Fruit fly (Drosophila melanogaster): ENCODE measurements around the gene Hn.

Gene Hn

DNA sequence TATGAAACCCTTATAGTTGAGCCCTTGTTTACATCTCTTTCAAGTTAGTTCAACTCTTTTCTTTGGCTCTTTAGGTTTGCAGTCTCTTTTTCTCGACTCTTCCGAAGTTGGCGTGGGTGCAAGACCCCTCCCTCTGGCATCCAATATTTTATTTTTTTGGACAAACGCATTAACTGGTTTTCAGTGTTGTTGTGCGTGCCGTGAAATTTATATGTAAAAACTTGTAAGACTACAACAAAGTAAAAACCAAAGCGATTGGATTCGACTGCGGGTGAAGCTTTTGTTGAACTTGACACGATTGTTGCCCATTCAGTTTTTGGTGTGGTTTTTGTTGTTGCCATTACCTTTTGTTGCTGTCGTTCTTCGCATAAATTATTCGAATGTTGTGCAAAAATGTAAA is 16.5 kb upstream of the Hn start:
- TF ChIP-seq EcR (GFP tag; optimal IDR thresholded peaks at IDR 0.05) (peak; percentile 29), rn (GFP tag; IDR thresholded peaks at IDR 0.05) (no peak)

DNA sequence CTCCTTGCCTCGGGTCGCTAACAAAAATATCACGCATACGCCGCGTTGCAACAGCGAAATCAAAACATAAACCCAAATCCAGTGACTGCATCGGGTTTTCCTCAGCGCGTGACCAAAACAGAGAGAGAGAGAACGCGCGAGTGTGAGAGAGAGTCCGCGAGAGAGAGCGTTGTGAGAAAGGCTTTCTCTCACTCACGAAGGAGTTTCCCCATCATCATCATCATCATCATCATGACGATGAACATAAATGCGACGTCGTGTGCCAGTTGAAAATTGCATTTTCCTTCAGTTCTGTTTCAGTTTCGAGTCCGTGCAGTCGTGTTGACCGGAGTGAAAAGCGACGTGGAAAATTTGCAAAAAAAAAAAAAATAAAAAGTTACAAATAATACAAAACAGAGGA is 13.2 kb upstream of the Hn start, which contains the start of gene CG13685:
TSS of gene CG13685 (plus strand) at position 301 of the 400 bp plus-strand sequence.
- TF ChIP-seq Pif1A (GFP tag; optimal IDR thresholded peaks at IDR 0.05) (no peak), CG4496 (GFP tag; IDR thresholded peaks at IDR 0.05) (peak; percentile 46; the same call in 1 of the 3 replicates)

DNA sequence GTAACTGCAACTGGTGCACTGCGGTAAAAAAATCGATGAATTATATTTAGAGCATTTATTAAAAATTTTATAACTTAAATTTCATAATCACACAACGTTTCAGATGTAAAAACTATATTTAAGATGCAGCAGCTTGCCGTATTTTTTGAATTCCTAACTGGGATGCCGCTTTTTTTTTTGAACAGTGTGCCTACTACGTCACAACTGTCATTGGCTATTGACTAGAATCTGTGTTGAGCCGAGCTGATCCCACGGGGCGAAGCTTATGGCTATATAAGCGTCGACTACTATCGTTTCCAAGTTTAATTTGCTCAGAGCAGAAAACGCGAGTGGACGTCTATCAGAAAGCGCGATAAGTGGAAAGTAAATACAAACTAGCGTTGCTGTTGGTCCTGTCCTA is 6.1 kb upstream of the Hn start, which contains the start of gene CG7409:
TSS of gene CG7409 (plus strand) at position 301 of the 400 bp plus-strand sequence.
- TF ChIP-seq CG17806 (tag; optimal IDR thresholded peaks at IDR 0.05) (no peak), D1 (tag; optimal IDR thresholded peaks at IDR 0.05) (no peak), CG4496 (GFP tag; IDR thresholded peaks at IDR 0.05) (no peak), rn (GFP tag; IDR thresholded peaks at IDR 0.05) (no peak), CG10348 (GFP tag; IDR thresholded peaks at IDR 0.05) (no peak), CG9948 (tag; optimal IDR thresholded peaks at IDR 0.05) (no peak), gl (tag; optimal IDR thresholded peaks at IDR 0.05) (no peak), CG8301 (tag; optimal IDR thresholded peaks at IDR 0.05) (no peak), EcR (GFP tag; optimal IDR thresholded peaks at IDR 0.05) (no peak), CG32121 (GFP tag; IDR thresholded peaks at IDR 0.05) (no peak), Pif1A (GFP tag; optimal IDR thresholded peaks at IDR 0.05) (no peak), CG34367 (tag; optimal IDR thresholded peaks at IDR 0.05) (no peak), CG13204 (GFP tag; optimal IDR thresholded peaks at IDR 0.05) (no peak), CG8159 (tag; optimal IDR thresholded peaks at IDR 0.05) (no peak), CG12605 (GFP tag; IDR thresholded peaks at IDR 0.05) (no peak), Ets98B (GFP tag; IDR thresholded peaks at IDR 0.05) (no peak), CG15710 (tag; optimal IDR thresholded peaks at IDR 0.05) (no peak), CG14655 (GFP tag; optimal IDR thresholded peaks at IDR 0.05) (no peak), Pif1B (GFP tag; optimal IDR thresholded peaks at IDR 0.05) (no peak), fd96Ca (GFP tag; IDR thresholded peaks at IDR 0.05) (no peak)

dm6 chr3L:7768252-7768651 is 8.0 kb downstream of the Hn start, which contains the start of gene CG32371:
Gene CG32371 (minus strand): TSS chr3L:7768352.
- TF ChIP-seq CG9948 (tag; optimal IDR thresholded peaks at IDR 0.05) (no peak), CG14655 (GFP tag; optimal IDR thresholded peaks at IDR 0.05) (no peak), Ets98B (GFP tag; IDR thresholded peaks at IDR 0.05) (no peak), CG12605 (GFP tag; IDR thresholded peaks at IDR 0.05) (no peak), D1 (tag; optimal IDR thresholded peaks at IDR 0.05) (no peak), CG10348 (GFP tag; IDR thresholded peaks at IDR 0.05) (no peak), CG32121 (GFP tag; IDR thresholded peaks at IDR 0.05) (no peak), CG17806 (tag; optimal IDR thresholded peaks at IDR 0.05) (no peak), CG15710 (tag; optimal IDR thresholded peaks at IDR 0.05) (no peak), Pif1B (GFP tag; optimal IDR thresholded peaks at IDR 0.05) (no peak), gl (tag; optimal IDR thresholded peaks at IDR 0.05) (no peak), CG8159 (tag; optimal IDR thresholded peaks at IDR 0.05) (no peak), EcR (GFP tag; optimal IDR thresholded peaks at IDR 0.05) (no peak), Pif1A (GFP tag; optimal IDR thresholded peaks at IDR 0.05) (no peak), CG4496 (GFP tag; IDR thresholded peaks at IDR 0.05) (no peak), CG34367 (tag; optimal IDR thresholded peaks at IDR 0.05) (no peak), CG13204 (GFP tag; optimal IDR thresholded peaks at IDR 0.05) (no peak), rn (GFP tag; IDR thresholded peaks at IDR 0.05) (no peak), Snoo (tag; optimal IDR thresholded peaks at IDR 0.05) (no peak)

DNA sequence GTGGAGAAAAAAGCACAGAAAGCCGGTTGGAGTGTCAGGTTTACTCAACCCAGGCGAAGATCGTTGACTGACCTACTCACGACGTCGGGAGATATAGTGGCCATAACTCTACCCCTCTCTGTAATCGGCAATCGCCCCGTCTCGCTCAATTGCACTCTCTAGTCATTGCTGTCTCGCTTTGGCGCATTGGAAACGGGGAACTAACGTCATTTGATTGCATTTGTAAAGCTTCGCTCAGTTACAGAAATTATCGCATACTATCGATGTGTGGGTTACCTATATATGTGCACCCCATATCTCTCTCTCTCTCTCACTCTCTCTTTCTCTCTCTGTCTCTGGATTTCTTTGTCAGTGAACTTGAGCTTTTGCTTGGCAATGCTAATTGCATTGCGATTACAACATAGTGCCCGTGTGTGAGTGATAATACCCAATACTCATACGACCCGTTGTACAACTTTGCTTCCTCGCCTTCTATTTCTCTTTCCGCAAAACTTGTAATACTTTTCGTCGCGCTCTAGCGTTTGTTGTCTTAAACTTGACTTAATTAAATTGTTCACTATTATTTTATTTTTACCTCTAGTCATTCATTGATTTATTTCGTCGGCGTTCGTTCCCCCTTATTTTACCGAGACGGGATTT is 12.0 kb downstream of the Hn start:
- no peak for TF ChIP-seq gl (tag; optimal IDR thresholded peaks at IDR 0.05)
- no peak for TF ChIP-seq CG8159 (tag; optimal IDR thresholded peaks at IDR 0.05)

dm6 chr3L:7773529-7773928 is 13.3 kb downstream of the Hn start:
- no peak for TF ChIP-seq Ets98B (GFP tag; IDR thresholded peaks at IDR 0.05)
- no peak for TF ChIP-seq CG32121 (GFP tag; IDR thresholded peaks at IDR 0.05)
- no peak for TF ChIP-seq gl (tag; optimal IDR thresholded peaks at IDR 0.05)
- no peak for TF ChIP-seq CG17806 (tag; optimal IDR thresholded peaks at IDR 0.05)
- no peak for TF ChIP-seq CG8159 (tag; optimal IDR thresholded peaks at IDR 0.05)
- no peak for TF ChIP-seq rn (GFP tag; IDR thresholded peaks at IDR 0.05)
- no peak for TF ChIP-seq CG34367 (tag; optimal IDR thresholded peaks at IDR 0.05)
- TF ChIP-seq CG12605 (GFP tag; IDR thresholded peaks at IDR 0.05): no peak
- TF ChIP-seq CG13204 (GFP tag; optimal IDR thresholded peaks at IDR 0.05): no peak
- no peak for TF ChIP-seq CG10348 (GFP tag; IDR thresholded peaks at IDR 0.05)
- TF ChIP-seq D1 (tag; optimal IDR thresholded peaks at IDR 0.05): no peak
- no peak for TF ChIP-seq Snoo (tag; optimal IDR thresholded peaks at IDR 0.05)
- TF ChIP-seq CG8301 (tag; optimal IDR thresholded peaks at IDR 0.05): no peak
- no peak for TF ChIP-seq Pif1A (GFP tag; optimal IDR thresholded peaks at IDR 0.05)
- TF ChIP-seq CG15710 (tag; optimal IDR thresholded peaks at IDR 0.05): no peak
- TF ChIP-seq CG14655 (GFP tag; optimal IDR thresholded peaks at IDR 0.05): no peak
- no peak for TF ChIP-seq CG9948 (tag; optimal IDR thresholded peaks at IDR 0.05)
- TF ChIP-seq Pif1B (GFP tag; optimal IDR thresholded peaks at IDR 0.05): no peak
- no peak for TF ChIP-seq fd96Ca (GFP tag; IDR thresholded peaks at IDR 0.05)

dm6 chr3L:7774698-7775097 is 14.4 kb downstream of the Hn start:
- TF ChIP-seq Ets98B (GFP tag; IDR thresholded peaks at IDR 0.05) (no peak), CG4496 (GFP tag; IDR thresholded peaks at IDR 0.05) (no peak), CG9948 (tag; optimal IDR thresholded peaks at IDR 0.05) (no peak), CG32121 (GFP tag; IDR thresholded peaks at IDR 0.05) (no peak), CG17806 (tag; optimal IDR thresholded peaks at IDR 0.05) (no peak), Pif1A (GFP tag; optimal IDR thresholded peaks at IDR 0.05) (no peak), CG14655 (GFP tag; optimal IDR thresholded peaks at IDR 0.05) (no peak), CG10348 (GFP tag; IDR thresholded peaks at IDR 0.05) (no peak), D1 (tag; optimal IDR thresholded peaks at IDR 0.05) (no peak), Snoo (tag; optimal IDR thresholded peaks at IDR 0.05) (no peak), CG8159 (tag; optimal IDR thresholded peaks at IDR 0.05) (no peak), CG34367 (tag; optimal IDR thresholded peaks at IDR 0.05) (no peak), EcR (GFP tag; optimal IDR thresholded peaks at IDR 0.05) (no peak), fd96Ca (GFP tag; IDR thresholded peaks at IDR 0.05) (no peak), CG8301 (tag; optimal IDR thresholded peaks at IDR 0.05) (no peak), CG12605 (GFP tag; IDR thresholded peaks at IDR 0.05) (no peak), CG13204 (GFP tag; optimal IDR thresholded peaks at IDR 0.05) (no peak), rn (GFP tag; IDR thresholded peaks at IDR 0.05) (no peak), CG15710 (tag; optimal IDR thresholded peaks at IDR 0.05) (no peak)
